Worm (Caenorhabditis elegans) whole organism, L4 larva: ENCODE measurements around the gene srsx-28.

Experiments
- Y5F2A.4 ChIP-seq: fragments of 200-800 bp; sonication (Bioruptor generic); optimal IDR thresholded peaks from 2 replicates; lab custom pipeline; 2018; ENCODE audit warnings: mild to moderate bottlenecking, missing genetic modification characterization, missing compliant biosample characterization
- lin-13 ChIP-seq: fragments of 150-350 bp; optimal IDR thresholded peaks from 2 replicates; lab custom pipeline; 2014; ENCODE audit warnings: missing biosample characterization, missing genetic modification reagents, missing genetic modification characterization
- nhr-237 ChIP-seq: sonication (generic microtip); optimal IDR thresholded peaks from 2 replicates; lab custom pipeline; 2017; ENCODE audit warnings: missing biosample characterization, missing genetic modification characterization

DNA sequence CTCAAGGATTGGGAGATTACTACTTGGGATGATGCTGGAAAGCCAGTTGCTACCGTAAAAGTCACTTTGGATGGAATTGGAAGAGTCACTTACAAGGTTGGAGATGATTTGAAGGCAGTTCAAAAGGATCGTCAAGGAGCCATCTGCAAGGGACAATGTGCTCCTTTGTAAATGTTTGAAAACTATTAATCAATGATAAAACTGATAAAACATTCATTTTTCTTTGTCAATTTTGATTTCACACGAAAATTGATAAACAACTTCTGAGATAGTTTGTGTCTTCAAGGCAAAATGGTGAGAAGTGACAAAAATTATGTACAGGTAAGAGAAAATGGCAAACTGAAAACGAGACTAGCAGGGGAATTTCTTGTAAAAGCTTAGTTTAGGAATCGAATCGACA, 50.0 kb downstream of the srsx-28 start:
- no peak for TF ChIP-seq Y5F2A.4 (GFP tag; lab: Kevin White, UChicago)
- TF ChIP-seq lin-13, result no peak
- TF ChIP-seq nhr-237 (tag; lab: Kevin White, UChicago), result no peak
